Worm (Caenorhabditis elegans): ENCODE results near the gene str-185.

str-185 gene

ce11 chrIV:4406054-4406539, 23.7 kb downstream of the str-185 start (continued):
- TF ChIP-seq cey-2 (tag; optimal IDR thresholded peaks at IDR 0.05; ENCODE audit: borderline replicate concordance, insufficient read depth) = no peak
- peak; percentile 39 for TF ChIP-seq fkh-10 (GFP tag; optimal IDR thresholded peaks at IDR 0.05)
- peak; percentile 65 for TF ChIP-seq lin-13 (GFP tag; optimal IDR thresholded peaks at IDR 0.05)
- TF ChIP-seq jun-1 (tag; optimal IDR thresholded peaks at IDR 0.05) = peak; percentile 3
- TF ChIP-seq dve-1 (tag; optimal IDR thresholded peaks at IDR 0.05; ENCODE audit: insufficient read depth) = peak; percentile 84
- peak; percentile 45 for TF ChIP-seq hmg-1.1 (GFP tag; IDR thresholded peaks at IDR 0.05)
- 0 out of 2 replicates have a peak, but pooled peaks have one; percentile 57 for TF ChIP-seq madf-9 (GFP tag; conservative IDR thresholded peaks at IDR 0.05)
- peak; percentile 37; the same call in 1 of the 2 replicates for TF ChIP-seq nhr-41 (GFP tag; IDR thresholded peaks at IDR 0.05)
- TF ChIP-seq hif-1 (tag; optimal IDR thresholded peaks at IDR 0.05) = peak in 1 of 2 experiments; percentile 73
- peak; percentile 67 for TF ChIP-seq dpl-1 (GFP tag; optimal IDR thresholded peaks at IDR 0.05)
- TF ChIP-seq nhr-111 (GFP tag; optimal IDR thresholded peaks at IDR 0.05) = no peak
- TF ChIP-seq hlh-11 (tag; optimal IDR thresholded peaks at IDR 0.05) = peak; percentile 90
- peak; percentile 86 for TF ChIP-seq hlh-30 (tag; optimal IDR thresholded peaks at IDR 0.05; ENCODE audit: insufficient read depth)
- TF ChIP-seq aha-1 (tag) = peak; percentile 96

- TF ChIP-seq nhr-28 (tag; optimal IDR thresholded peaks at IDR 0.05) (peak; percentile 56), mxl-3 (GFP tag; optimal IDR thresholded peaks at IDR 0.05) (no peak), zag-1 (tag; optimal IDR thresholded peaks at IDR 0.05) (no peak), dmd-6 (GFP tag; IDR thresholded peaks at IDR 0.05) (peak; percentile 58), mep-1 (tag; optimal IDR thresholded peaks at IDR 0.05) (peak; percentile 18), unc-130 (GFP tag; optimal IDR thresholded peaks at IDR 0.05) (no peak), ces-1 (GFP tag; optimal IDR thresholded peaks at IDR 0.05) (no peak), hlh-30 (tag; optimal IDR thresholded peaks at IDR 0.05; ENCODE audit: insufficient read depth) (peak; percentile 93), attf-4 (tag; optimal IDR thresholded peaks at IDR 0.05) (no peak), dve-1 (tag; optimal IDR thresholded peaks at IDR 0.05; ENCODE audit: insufficient read depth) (peak; percentile 54), nhr-10 (tag; optimal IDR thresholded peaks at IDR 0.05) (no peak), daf-16 (GFP tag; optimal IDR thresholded peaks at IDR 0.05) (peak in 1 of 2 experiments; percentile 18), daf-16 (tag; optimal IDR thresholded peaks at IDR 0.05) (peak; percentile 83), lin-39 (tag; optimal IDR thresholded peaks at IDR 0.05) (no peak), nhr-102 (tag; optimal IDR thresholded peaks at IDR 0.05) (peak; percentile 19), F26F4.8 (GFP tag; conservative IDR thresholded peaks at IDR 0.05) (no peak), nhr-11 (tag; optimal IDR thresholded peaks at IDR 0.05) (peak; percentile 13), lsy-2 (tag; optimal IDR thresholded peaks at IDR 0.05) (peak in 1 of 2 experiments; percentile 29), ctbp-1 (GFP tag; IDR thresholded peaks at IDR 0.05) (no peak), set-16 (GFP tag; IDR thresholded peaks at IDR 0.05) (no peak), lim-7 (GFP tag; IDR thresholded peaks at IDR 0.05) (no peak), Y105C5A.15 (GFP tag; IDR thresholded peaks at IDR 0.05) (no peak), hif-1 (tag; optimal IDR thresholded peaks at IDR 0.05) (peak in 1 of 2 experiments; percentile 2), zip-2 (tag; optimal IDR thresholded peaks at IDR 0.05) (no peak), nhr-77 (tag; optimal IDR thresholded peaks at IDR 0.05) (no peak), zip-11 (GFP tag; IDR thresholded peaks at IDR 0.05) (no peak), ZK337.2 (GFP tag; IDR thresholded peaks at IDR 0.05) (no peak), hlh-11 (tag; optimal IDR thresholded peaks at IDR 0.05) (peak; percentile 42), arid-1 (GFP tag; conservative IDR thresholded peaks at IDR 0.05) (no peak), nhr-48 (tag; optimal IDR thresholded peaks at IDR 0.05) (no peak), rbr-2 (tag; optimal IDR thresholded peaks at IDR 0.05) (no peak)
Observed at ce11 chrIV:4405126-4405525, 24.7 kb downstream of the str-185 start, which contains the start of gene Y24D9A.7. Gene Y24D9A.7, minus strand, starts transcription at chrIV:4405171.
